Worm (Caenorhabditis elegans): ENCODE results near the gene C01G5.25.
A peak's percentile ranks its signal among the peaks of the same experiment; 100 is the strongest.

Gene C01G5.25

ce11 chrIV:6576728-6577101 lies 35.2 kb downstream of the C01G5.25 start (continued):
- TF ChIP-seq F26F4.8 (GFP tag; conservative IDR thresholded peaks at IDR 0.05) (no peak), madf-5 (GFP tag; IDR thresholded peaks at IDR 0.05) (no peak), mxl-3 (GFP tag; optimal IDR thresholded peaks at IDR 0.05) (peak; percentile 30), nhr-25 (tag; optimal IDR thresholded peaks at IDR 0.05; ENCODE audit: borderline replicate concordance, insufficient read depth) (peak; percentile 63), Y105C5A.15 (GFP tag; IDR thresholded peaks at IDR 0.05) (no peak), F37D6.2 (tag; optimal IDR thresholded peaks at IDR 0.05) (no peak), ceh-20 (GFP tag; IDR thresholded peaks at IDR 0.05) (no peak), hlh-11 (tag; optimal IDR thresholded peaks at IDR 0.05) (peak; percentile 81), pha-4 (GFP tag; IDR thresholded peaks at IDR 0.05) (no peak), pha-4 (tag; optimal IDR thresholded peaks at IDR 0.05) (peak; percentile 32), saeg-2 (GFP tag; IDR thresholded peaks at IDR 0.05) (no peak), egl-43 (GFP tag; IDR thresholded peaks at IDR 0.05) (no peak), duxl-1 (tag; optimal IDR thresholded peaks at IDR 0.05; ENCODE audit: poor library complexity) (no peak), zip-11 (GFP tag; IDR thresholded peaks at IDR 0.05) (no peak), lin-1 (GFP tag; IDR thresholded peaks at IDR 0.05) (no peak), ceh-44 (GFP tag; IDR thresholded peaks at IDR 0.05) (no peak)

ce11 chrIV:6577914-6578313 lies 36.4 kb downstream of the C01G5.25 start, which contains the start of gene C43G2.3:
C43G2.3 (plus strand) TSS chrIV:6578214.
- TF ChIP-seq snpc-4 (tag; optimal IDR thresholded peaks at IDR 0.05) (no peak), F44E2.7 (GFP tag; IDR thresholded peaks at IDR 0.05) (no peak), daf-19 (GFP tag; conservative IDR thresholded peaks at IDR 0.05) (no peak), nhr-76 (tag; optimal IDR thresholded peaks at IDR 0.05) (no peak), nhr-111 (GFP tag; optimal IDR thresholded peaks at IDR 0.05) (no peak), set-16 (GFP tag; IDR thresholded peaks at IDR 0.05) (no peak), Y48G9A.11 (GFP tag; IDR thresholded peaks at IDR 0.05) (no peak), tra-1 (GFP tag; IDR thresholded peaks at IDR 0.05) (no peak)

DNA sequence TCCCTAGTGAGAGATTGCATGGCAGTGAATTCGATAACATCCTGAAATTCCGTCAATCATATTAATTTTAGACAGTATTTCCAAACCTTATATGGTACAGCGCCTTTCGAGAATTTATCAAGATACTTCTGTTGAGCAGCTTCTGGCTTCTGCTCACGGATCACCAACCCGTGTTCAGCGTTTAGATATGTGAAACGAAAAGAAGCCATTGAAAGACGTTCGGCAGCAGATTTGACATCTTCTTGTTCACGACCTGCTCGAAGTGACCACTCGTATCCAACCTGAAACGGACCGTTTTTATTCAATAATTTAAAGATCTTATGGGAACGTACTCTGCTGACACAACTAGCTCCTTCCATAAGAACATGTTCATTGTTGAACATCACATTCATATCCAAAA lies 40.2 kb downstream of the C01G5.25 start:
- TF ChIP-seq lir-3 (tag; optimal IDR thresholded peaks at IDR 0.05) (no peak), unc-62 (GFP tag; optimal IDR thresholded peaks at IDR 0.05 in 1 of 2) (peak in 1 of 2 experiments; percentile 94), unc-62 (tag; optimal IDR thresholded peaks at IDR 0.05) (no peak), aha-1 (tag) (peak; percentile 59)

ce11 chrIV:6582604-6583003 lies 41.1 kb downstream of the C01G5.25 start, which contains the start of gene odr-8:
odr-8 (minus strand) TSS chrIV:6582704.
- TF ChIP-seq sdz-12 (GFP tag; optimal IDR thresholded peaks at IDR 0.05) = no peak
- TF ChIP-seq nhr-11 (tag; optimal IDR thresholded peaks at IDR 0.05) = no peak
- TF ChIP-seq aha-1 (tag) = no peak
- no peak for TF ChIP-seq ceh-28 (tag; optimal IDR thresholded peaks at IDR 0.05)
- no peak for TF ChIP-seq mdl-1 (tag; optimal IDR thresholded peaks at IDR 0.05)
- no peak for TF ChIP-seq mes-2 (tag; optimal IDR thresholded peaks at IDR 0.05; ENCODE audit: poor library complexity, severe bottlenecking)
- no peak for TF ChIP-seq zfp-2 (tag; optimal IDR thresholded peaks at IDR 0.05)
- TF ChIP-seq fos-1 (tag; optimal IDR thresholded peaks at IDR 0.05) = no peak
- TF ChIP-seq hmg-1.1 (GFP tag; IDR thresholded peaks at IDR 0.05) = no peak
- no peak for TF ChIP-seq ceh-44 (GFP tag; IDR thresholded peaks at IDR 0.05)
- no peak for TF ChIP-seq nhr-6 (tag; optimal IDR thresholded peaks at IDR 0.05)

Data from whole organism, L4 larva.